Worm (Caenorhabditis elegans) whole organism, mixed stage, embryonic: ENCODE data around the gene T27E7.9.

Source experiments
- M03D4.4 ChIP-seq: sonication (generic microtip); optimal IDR thresholded peaks from 2 replicates; lab custom pipeline; 2017; ENCODE audit warnings: mild to moderate bottlenecking, missing genetic modification characterization, missing compliant biosample characterization
- bed-3 ChIP-seq: fragments of 200-800 bp; sonication (Bioruptor generic); optimal IDR thresholded peaks from 3 replicates; lab custom pipeline; 2018; ENCODE audit warnings: mild to moderate bottlenecking, missing genetic modification characterization, moderate library complexity, missing compliant biosample characterization
- ceh-39 ChIP-seq: fragments of 150-350 bp; optimal IDR thresholded peaks from 2 replicates; lab custom pipeline; 2014; ENCODE audit warnings: missing biosample characterization, missing genetic modification characterization
- ceh-43 ChIP-seq: fragments of 200-800 bp; sonication (Bioruptor generic); optimal IDR thresholded peaks from 2 replicates; lab custom pipeline; 2018; ENCODE audit warnings: mild to moderate bottlenecking, missing genetic modification characterization, moderate library complexity, missing compliant biosample characterization
- ceh-83 ChIP-seq: fragments of 200-800 bp; sonication (Bioruptor generic); optimal IDR thresholded peaks from 2 replicates; lab custom pipeline; 2018; ENCODE audit warnings: mild to moderate bottlenecking, missing genetic modification characterization, missing compliant biosample characterization
- ces-1 ChIP-seq: fragments of 150-350 bp; optimal IDR thresholded peaks from 2 replicates; lab custom pipeline; 2014; ENCODE audit warnings: missing biosample characterization, missing genetic modification reagents, missing genetic modification characterization
- drap-1 ChIP-seq: fragments of 200-800 bp; sonication (Bioruptor generic); optimal IDR thresholded peaks from 3 replicates; lab custom pipeline; 2018; ENCODE audit warnings: mild to moderate bottlenecking, missing genetic modification characterization, missing compliant biosample characterization
- elt-1 ChIP-seq: sonication (generic microtip); optimal IDR thresholded peaks from 2 replicates; lab custom pipeline; 2017; ENCODE audit warnings: missing genetic modification characterization, mild to moderate bottlenecking, missing compliant biosample characterization, antibody characterized with exemption, moderate library complexity, borderline replicate concordance; ENCODE audit not compliant: insufficient read depth
- elt-3 ChIP-seq: fragments of 150-350 bp; optimal IDR thresholded peaks from 2 replicates; lab custom pipeline; 2014; ENCODE audit warnings: missing biosample characterization, missing genetic modification characterization
- flh-1 ChIP-seq: fragments of 200-800 bp; sonication (Bioruptor generic); optimal IDR thresholded peaks from 2 replicates; lab custom pipeline; 2018; ENCODE audit warnings: mild to moderate bottlenecking, missing genetic modification characterization, moderate library complexity, missing compliant biosample characterization
- hlh-1 ChIP-seq: fragments of 150-350 bp; optimal IDR thresholded peaks from 2 replicates; lab custom pipeline; 2014; ENCODE audit warnings: missing biosample characterization, missing genetic modification reagents, missing genetic modification characterization
- lin-32 ChIP-seq: fragments of 200-800 bp; sonication (Bioruptor generic); optimal IDR thresholded peaks from 2 replicates; lab custom pipeline; 2018; ENCODE audit warnings: mild to moderate bottlenecking, missing genetic modification characterization, missing compliant biosample characterization
- lsy-2 ChIP-seq: fragments of 150-350 bp; optimal IDR thresholded peaks from 2 replicates; lab custom pipeline; 2014; ENCODE audit warnings: missing biosample characterization, missing genetic modification characterization
- mab-5 ChIP-seq: fragments of 150-350 bp; optimal IDR thresholded peaks from 2 replicates; lab custom pipeline; 2014; ENCODE audit warnings: missing biosample characterization, missing genetic modification characterization
- mep-1 ChIP-seq: fragments of 150-350 bp; optimal IDR thresholded peaks from 2 replicates; lab custom pipeline; 2017; ENCODE audit warnings: missing biosample characterization, missing genetic modification reagents, missing genetic modification characterization, inconsistent platforms
- mls-2 ChIP-seq: sonication (generic microtip); optimal IDR thresholded peaks from 2 replicates; lab custom pipeline; 2016; ENCODE audit warnings: mild to moderate bottlenecking, missing genetic modification characterization, moderate library complexity, missing compliant biosample characterization
- nhr-12 ChIP-seq: fragments of 150-350 bp; optimal IDR thresholded peaks from 2 replicates; lab custom pipeline; 2014; ENCODE audit warnings: missing biosample characterization, missing genetic modification characterization
- nhr-2 ChIP-seq: fragments of 150-350 bp; optimal IDR thresholded peaks from 2 replicates; lab custom pipeline; 2014; ENCODE audit warnings: missing biosample characterization, missing genetic modification characterization
- nhr-237 ChIP-seq: fragments of 150-350 bp; optimal IDR thresholded peaks from 2 replicates; lab custom pipeline; 2014; ENCODE audit warnings: missing biosample characterization, missing genetic modification characterization
- nhr-28 ChIP-seq: fragments of 150-350 bp; optimal IDR thresholded peaks from 2 replicates; lab custom pipeline; 2014; ENCODE audit warnings: missing biosample characterization, missing genetic modification characterization
- nhr-76 ChIP-seq: sonication (generic microtip); optimal IDR thresholded peaks from 2 replicates; lab custom pipeline; 2017; ENCODE audit warnings: missing biosample characterization, missing genetic modification characterization
- pha-4 ChIP-seq: fragments of 150-350 bp; optimal IDR thresholded peaks from 2 replicates; lab custom pipeline; 2018; ENCODE audit warnings: missing biosample characterization, missing genetic modification reagents, missing genetic modification characterization
- sem-2 ChIP-seq: fragments of 200-800 bp; sonication (Bioruptor generic); optimal IDR thresholded peaks from 2 replicates; lab custom pipeline; 2018; ENCODE audit warnings: mild to moderate bottlenecking, missing genetic modification characterization, missing compliant biosample characterization
- snpc-4 ChIP-seq: fragments of 150-350 bp; optimal IDR thresholded peaks from 2 replicates; lab custom pipeline; 2014; ENCODE audit warnings: missing biosample characterization, missing genetic modification characterization
- sptf-1 ChIP-seq: sonication (generic microtip); optimal IDR thresholded peaks from 2 replicates; lab custom pipeline; 2017; ENCODE audit warnings: mild to moderate bottlenecking, missing genetic modification characterization, moderate library complexity, missing compliant biosample characterization
- tbx-8 ChIP-seq: fragments of 200-800 bp; sonication (Bioruptor generic); optimal IDR thresholded peaks from 2 replicates; lab custom pipeline; 2018; ENCODE audit warnings: mild to moderate bottlenecking, missing genetic modification characterization, moderate library complexity, missing compliant biosample characterization
- unc-120 ChIP-seq: sonication (generic microtip); optimal IDR thresholded peaks from 2 replicates; lab custom pipeline; 2017; ENCODE audit warnings: missing genetic modification characterization, missing compliant biosample characterization; ENCODE audit not compliant: poor library complexity, severe bottlenecking
- unc-39 ChIP-seq: fragments of 150-350 bp; optimal IDR thresholded peaks from 2 replicates; lab custom pipeline; 2014; ENCODE audit warnings: missing biosample characterization, missing genetic modification characterization
- unc-62 ChIP-seq: fragments of 150-350 bp; optimal IDR thresholded peaks from 2 replicates; lab custom pipeline; 2014; ENCODE audit warnings: missing biosample characterization, missing genetic modification reagents, missing genetic modification characterization
- zip-8 ChIP-seq: fragments of 150-350 bp; optimal IDR thresholded peaks from 2 replicates; lab custom pipeline; 2014; ENCODE audit warnings: missing biosample characterization, missing genetic modification characterization
- ztf-11 ChIP-seq: fragments of 150-350 bp; optimal IDR thresholded peaks from 2 replicates; lab custom pipeline; 2014; ENCODE audit warnings: missing biosample characterization, missing genetic modification characterization

T27E7.9 gene

DNA sequence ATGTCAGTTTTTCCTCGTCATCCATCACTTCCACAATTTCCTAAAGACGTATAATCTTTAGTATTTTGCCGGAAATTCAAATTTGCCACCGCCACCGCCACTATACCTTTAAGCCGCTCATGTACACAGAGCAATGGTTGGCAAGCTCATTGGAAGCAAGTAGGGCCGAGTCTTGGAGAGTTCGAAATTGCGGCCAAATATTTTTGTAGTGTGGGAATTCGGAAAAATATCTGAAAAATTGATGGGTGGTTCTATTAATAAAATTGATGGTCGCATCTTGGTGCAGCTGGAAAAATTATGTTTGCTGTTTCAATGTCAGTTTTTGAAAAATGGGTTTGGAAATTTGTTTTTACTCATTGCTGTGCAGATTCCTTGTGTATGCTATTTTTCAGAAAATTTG is 22.4 kb upstream of the T27E7.9 start:
- TF ChIP-seq sem-2 (GFP tag; lab: Kevin White, UChicago) (no peak), snpc-4 (tag; lab: Kevin White, UChicago) (no peak), ceh-39 (tag; lab: Kevin White, UChicago) (no peak), mls-2 (tag; lab: Kevin White, UChicago) (no peak), unc-39 (tag; lab: Kevin White, UChicago) (no peak), mab-5 (tag; lab: Kevin White, UChicago) (no peak)

DNA sequence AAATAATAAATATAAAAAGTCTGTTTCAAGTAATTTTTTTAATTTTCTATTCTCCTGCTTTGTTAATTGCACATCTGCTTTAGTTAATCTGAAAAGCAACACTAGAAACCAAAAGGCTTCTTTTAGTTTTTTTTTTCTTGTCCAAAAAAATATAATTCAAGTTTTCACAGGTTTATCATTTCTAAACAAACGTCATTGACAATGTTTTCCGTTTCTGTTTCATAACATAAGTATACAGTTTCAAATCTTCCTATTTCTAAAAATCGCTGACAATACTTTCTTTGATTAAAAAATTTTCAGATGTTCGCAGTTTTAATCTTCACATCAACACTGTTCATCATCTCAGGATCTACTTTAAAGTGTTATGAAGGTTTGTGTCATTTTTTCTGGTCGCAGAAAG is 15.9 kb upstream of the T27E7.9 start, which contains the start of gene Y57G11B.2:
Gene Y57G11B.2, plus strand, starts transcription at position 301 of the 400 bp plus-strand sequence.
- no peak for TF ChIP-seq bed-3 (GFP tag; lab: Kevin White, UChicago)
- no peak for TF ChIP-seq nhr-28 (tag; lab: Kevin White, UChicago)
- no peak for TF ChIP-seq elt-1 (tag; lab: Kevin White, UChicago)

DNA sequence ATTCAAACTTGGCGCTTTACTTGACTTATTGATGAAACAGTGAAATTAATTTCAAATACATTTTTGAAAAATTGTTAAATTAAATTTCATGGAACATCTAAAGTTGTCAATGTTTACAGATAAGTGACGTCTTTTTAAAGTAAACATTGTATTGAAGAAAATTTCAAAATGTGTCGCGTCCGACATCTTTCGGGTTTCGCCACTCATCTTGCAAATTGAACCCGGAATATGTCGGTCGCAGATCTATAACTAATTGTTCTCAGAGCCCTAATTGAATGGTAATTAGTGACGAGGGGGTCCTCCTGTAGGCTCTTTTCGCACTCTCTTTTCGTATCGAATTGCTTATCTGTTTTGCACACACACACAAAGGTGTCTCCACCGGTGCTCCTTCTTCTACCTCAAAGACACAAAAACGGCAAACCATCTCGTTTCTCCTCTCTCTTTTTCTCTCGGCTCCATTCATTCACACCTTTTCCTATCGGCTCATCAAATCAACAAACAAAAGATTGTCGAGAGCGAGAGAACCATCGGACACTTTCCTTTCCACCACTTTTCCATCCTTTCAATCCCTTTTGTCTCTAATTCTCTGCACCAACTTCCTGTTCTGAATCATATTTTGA is 13.6 kb upstream of the T27E7.9 start:
- no peak for TF ChIP-seq elt-1 (tag; lab: Kevin White, UChicago)
- TF ChIP-seq nhr-28 (tag; lab: Kevin White, UChicago) = no peak
- TF ChIP-seq flh-1 (GFP tag; lab: Kevin White, UChicago) = no peak
- TF ChIP-seq ztf-11 = no peak
- TF ChIP-seq unc-39 (tag; lab: Kevin White, UChicago) = no peak
- TF ChIP-seq ces-1 (GFP tag; lab: Kevin White, UChicago) = no peak

DNA sequence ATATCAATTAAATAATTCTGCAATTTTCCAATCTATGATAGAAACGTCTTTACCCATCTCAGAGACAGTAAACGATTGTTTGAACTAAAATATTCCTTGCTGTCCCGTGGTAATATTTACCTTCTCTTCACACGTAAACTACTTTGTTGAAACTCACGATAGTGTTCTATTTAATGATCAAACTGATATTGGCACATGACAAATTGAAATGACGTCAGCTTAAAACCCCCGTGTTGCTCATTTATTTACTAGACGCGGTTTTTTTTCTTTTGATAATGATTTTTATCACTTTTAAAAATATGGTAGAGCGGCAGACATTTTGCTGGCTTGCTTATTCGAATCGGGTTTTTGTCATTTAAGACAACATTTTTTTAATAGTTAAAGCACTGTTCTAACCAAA is 12.5 kb upstream of the T27E7.9 start:
- TF ChIP-seq mep-1 = no peak
- TF ChIP-seq lin-32 = no peak

DNA sequence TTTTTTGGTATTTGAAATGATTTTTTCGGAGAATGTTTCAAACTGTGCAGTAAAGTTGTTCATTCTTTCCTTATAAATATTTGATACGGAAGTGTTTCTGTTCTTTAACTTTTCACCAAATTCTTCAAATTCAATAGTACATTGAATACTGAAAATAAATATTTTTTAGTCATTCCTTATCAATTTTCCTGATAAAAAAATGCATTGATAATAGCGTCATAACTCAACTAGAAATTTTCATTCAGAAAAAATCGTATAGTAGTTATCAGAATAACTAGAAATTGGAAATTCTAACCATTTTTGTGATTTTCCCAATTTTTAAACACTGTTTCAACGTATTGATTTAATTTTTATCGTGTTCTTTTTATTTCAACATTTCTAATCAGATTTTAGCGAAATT is 10.1 kb upstream of the T27E7.9 start:
- TF ChIP-seq unc-39 (tag; lab: Kevin White, UChicago) (no peak), sem-2 (GFP tag; lab: Kevin White, UChicago) (no peak), ces-1 (GFP tag; lab: Kevin White, UChicago) (no peak), nhr-2 (no peak), unc-62 (GFP tag; lab: Kevin White, UChicago) (no peak), snpc-4 (tag; lab: Kevin White, UChicago) (no peak), unc-120 (no peak), pha-4 (tag; lab: Kevin White, UChicago) (no peak), ceh-43 (no peak), nhr-76 (tag; lab: Kevin White, UChicago) (no peak), M03D4.4 (tag; lab: Kevin White, UChicago) (no peak), lin-32 (no peak), zip-8 (tag; lab: Kevin White, UChicago) (no peak), elt-3 (no peak), nhr-28 (tag; lab: Kevin White, UChicago) (no peak)

DNA sequence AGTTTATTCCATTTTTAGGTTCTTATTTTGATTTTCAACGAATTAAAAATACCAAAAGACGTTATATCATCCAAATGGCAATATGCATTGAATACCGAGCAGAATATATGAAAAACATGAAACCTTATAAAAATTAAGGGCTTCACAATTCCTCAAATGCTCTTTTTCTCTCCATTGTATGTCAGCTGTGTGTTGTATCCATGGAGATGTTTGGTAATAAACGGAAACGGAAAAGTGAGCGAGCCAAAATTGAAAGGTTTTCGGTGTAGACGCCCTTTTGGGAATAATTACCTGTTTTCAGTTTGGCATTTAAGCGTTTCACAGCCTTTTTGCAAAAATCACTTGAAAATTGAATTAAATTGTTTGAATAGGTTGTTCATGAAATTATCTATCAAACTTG is 8.4 kb upstream of the T27E7.9 start:
- TF ChIP-seq snpc-4 (tag; lab: Kevin White, UChicago) (no peak), nhr-237 (tag; lab: Kevin White, UChicago) (no peak), nhr-2 (no peak), elt-3 (no peak), drap-1 (GFP tag; lab: Kevin White, UChicago) (no peak), sptf-1 (tag; lab: Kevin White, UChicago) (no peak), mep-1 (no peak), ces-1 (GFP tag; lab: Kevin White, UChicago) (no peak)

DNA sequence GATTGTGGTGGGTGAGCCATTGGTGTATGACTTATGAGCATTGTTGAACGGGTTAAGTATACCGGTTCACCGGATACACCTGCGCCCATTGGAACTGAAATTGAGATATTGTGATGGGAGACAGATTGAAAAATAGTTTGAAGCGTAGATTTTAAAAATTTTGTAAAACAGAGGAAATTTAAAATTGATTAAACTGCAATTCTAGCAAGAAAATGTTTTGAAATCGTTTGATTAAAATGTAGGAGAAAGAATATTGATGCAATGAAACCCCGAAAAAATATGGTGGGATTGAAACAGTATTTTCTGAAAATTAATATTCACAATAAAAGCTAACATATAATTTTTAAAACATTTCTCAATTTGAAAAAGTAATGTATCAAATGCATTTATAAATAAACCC is 5.6 kb upstream of the T27E7.9 start, which contains the start of gene Y57G11B.6:
Gene Y57G11B.6, minus strand, starts transcription at position 101 of the 400 bp plus-strand sequence.
- TF ChIP-seq unc-62 (GFP tag; lab: Kevin White, UChicago) = no peak
- no peak for TF ChIP-seq pha-4 (tag; lab: Kevin White, UChicago)
- TF ChIP-seq ceh-39 (tag; lab: Kevin White, UChicago) = no peak
- no peak for TF ChIP-seq ces-1 (GFP tag; lab: Kevin White, UChicago)
- TF ChIP-seq elt-3 = no peak
- no peak for TF ChIP-seq mep-1
- no peak for TF ChIP-seq lsy-2 (tag; lab: Kevin White, UChicago)
- no peak for TF ChIP-seq lin-32
- no peak for TF ChIP-seq ceh-83 (GFP tag; lab: Kevin White, UChicago)
- TF ChIP-seq hlh-1 (tag; lab: Kevin White, UChicago) = no peak
- no peak for TF ChIP-seq tbx-8 (GFP tag; lab: Kevin White, UChicago)
- no peak for TF ChIP-seq sem-2 (GFP tag; lab: Kevin White, UChicago)
- TF ChIP-seq flh-1 (GFP tag; lab: Kevin White, UChicago) = no peak
- no peak for TF ChIP-seq nhr-12 (tag; lab: Kevin White, UChicago)
